Fruit fly (Drosophila melanogaster) whole organism, pupa: ENCODE data around the gene CG14050.

ENCODE experiments used
- CG10348 ChIP-seq: fragments of 200-800 bp; sonication (Bioruptor generic); IDR thresholded peaks from 2 replicates; pipeline ENCODE4 v1.3.6; 2022; ENCODE audit warnings: missing biosample characterization, missing genetic modification characterization
- CG12605 ChIP-seq: fragments of 200-800 bp; sonication (Bioruptor generic); IDR thresholded peaks from 2 replicates; pipeline ENCODE4 v1.3.6; 2022; ENCODE audit warnings: missing biosample characterization, missing genetic modification characterization
- CG13204 ChIP-seq: fragments of 200-800 bp; sonication (Bioruptor generic); optimal IDR thresholded peaks from 2 replicates; lab custom pipeline; 2018; ENCODE audit warnings: missing biosample characterization, mild to moderate bottlenecking, missing genetic modification characterization, moderate library complexity
- CG14655 ChIP-seq: fragments of 200-800 bp; sonication (Bioruptor generic); optimal IDR thresholded peaks from 3 replicates; lab custom pipeline; 2017; ENCODE audit warnings: mild to moderate bottlenecking, missing biosample characterization, missing genetic modification reagents, missing genetic modification characterization
- CG15710 ChIP-seq: fragments of 200-800 bp; sonication (Bioruptor generic); optimal IDR thresholded peaks from 2 replicates; lab custom pipeline; 2018; ENCODE audit warnings: missing biosample characterization, mild to moderate bottlenecking, missing genetic modification characterization, moderate library complexity
- CG17806 ChIP-seq: fragments of 200-800 bp; sonication (Bioruptor generic); optimal IDR thresholded peaks from 2 replicates; lab custom pipeline; 2018; ENCODE audit warnings: missing biosample characterization, mild to moderate bottlenecking, missing genetic modification characterization, moderate library complexity
- CG32121 ChIP-seq: fragments of 200-800 bp; sonication (Bioruptor generic); IDR thresholded peaks from 2 replicates; pipeline ENCODE4 v1.3.6; 2022; ENCODE audit warnings: missing biosample characterization, missing genetic modification characterization
- CG34367 ChIP-seq: fragments of 200-800 bp; sonication (Bioruptor generic); optimal IDR thresholded peaks from 2 replicates; lab custom pipeline; 2018; ENCODE audit warnings: missing biosample characterization, mild to moderate bottlenecking, missing genetic modification characterization
- CG4496 ChIP-seq: fragments of 200-800 bp; sonication (Bioruptor generic); IDR thresholded peaks from 3 replicates; pipeline ENCODE4 v1.3.6; 2022; ENCODE audit warnings: missing biosample characterization, missing genetic modification characterization
- CG8159 ChIP-seq: fragments of 200-800 bp; sonication (Bioruptor generic); optimal IDR thresholded peaks from 3 replicates; lab custom pipeline; 2018; ENCODE audit warnings: missing biosample characterization, mild to moderate bottlenecking, missing genetic modification characterization, moderate library complexity
- CG8301 ChIP-seq: fragments of 200-800 bp; sonication (Bioruptor generic); optimal IDR thresholded peaks from 2 replicates; lab custom pipeline; 2018; ENCODE audit warnings: missing biosample characterization, mild to moderate bottlenecking, missing genetic modification characterization
- CG9948 ChIP-seq: fragments of 200-800 bp; sonication (Bioruptor generic); optimal IDR thresholded peaks from 2 replicates; lab custom pipeline; 2018; ENCODE audit warnings: missing biosample characterization, mild to moderate bottlenecking, missing genetic modification characterization, moderate library complexity
- D1 ChIP-seq: fragments of 200-800 bp; sonication (Bioruptor generic); optimal IDR thresholded peaks from 2 replicates; lab custom pipeline; 2018; ENCODE audit warnings: missing biosample characterization, mild to moderate bottlenecking, missing genetic modification characterization, moderate library complexity
- EcR ChIP-seq: fragments of 200-800 bp; sonication (Bioruptor generic); optimal IDR thresholded peaks from 3 replicates; lab custom pipeline; 2019; ENCODE audit warnings: missing biosample characterization, missing genetic modification characterization, mild to moderate bottlenecking, moderate library complexity, missing genetic modification reagents
- Ets98B ChIP-seq: fragments of 200-800 bp; sonication (Bioruptor generic); IDR thresholded peaks from 2 replicates; pipeline ENCODE4 v1.3.6; 2022; ENCODE audit warnings: missing biosample characterization, missing genetic modification characterization
- Pif1A ChIP-seq: fragments of 200-800 bp; sonication (Bioruptor generic); optimal IDR thresholded peaks from 3 replicates; lab custom pipeline; 2016; ENCODE audit warnings: missing biosample characterization, missing genetic modification characterization
- Pif1B ChIP-seq: fragments of 200-800 bp; sonication (Bioruptor generic); optimal IDR thresholded peaks from 3 replicates; lab custom pipeline; 2016; ENCODE audit warnings: missing biosample characterization, missing genetic modification characterization
- Snoo ChIP-seq: fragments of 200-800 bp; sonication (Bioruptor generic); optimal IDR thresholded peaks from 3 replicates; lab custom pipeline; 2017; ENCODE audit warnings: missing biosample characterization, mild to moderate bottlenecking, missing genetic modification characterization, inconsistent platforms
- fd96Ca ChIP-seq: fragments of 200-800 bp; sonication (Bioruptor generic); IDR thresholded peaks from 3 replicates; pipeline ENCODE4 v1.3.6; 2022; ENCODE audit warnings: missing biosample characterization, missing genetic modification characterization
- gl ChIP-seq: fragments of 200-800 bp; sonication (Bioruptor generic); optimal IDR thresholded peaks from 2 replicates; lab custom pipeline; 2018; ENCODE audit warnings: missing biosample characterization, mild to moderate bottlenecking, missing genetic modification characterization
- rn ChIP-seq: fragments of 200-800 bp; sonication (Bioruptor generic); IDR thresholded peaks from 2 replicates; pipeline ENCODE4 v1.3.6; 2022; ENCODE audit warnings: missing biosample characterization, missing genetic modification characterization

Gene CG14050

DNA sequence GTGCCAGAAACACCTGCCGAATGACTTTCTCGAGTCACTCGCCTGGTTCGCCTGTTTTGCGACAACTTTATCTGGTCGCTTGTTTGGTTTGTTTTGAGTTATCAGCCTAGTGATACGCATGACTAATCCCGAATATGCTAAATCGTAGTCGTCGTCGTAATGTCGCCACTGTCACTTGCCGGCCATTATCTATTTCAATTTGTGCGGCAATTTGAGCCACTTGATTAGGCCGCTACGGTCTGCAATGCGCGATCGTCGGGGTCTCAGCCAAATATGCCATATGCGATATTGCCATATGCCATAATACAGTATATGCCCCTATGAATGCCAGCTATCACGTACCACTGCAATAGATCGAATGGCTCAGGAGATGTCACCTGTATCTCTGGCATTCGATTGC, 26.8 kb upstream of the CG14050 start:
- TF ChIP-seq CG34367 (no peak), D1 (tag; lab: Kevin White, UChicago) (no peak), gl (tag; lab: Kevin White, UChicago) (no peak), fd96Ca (GFP tag; lab: Robert Waterston, UW) (no peak), Snoo (tag; lab: Kevin White, UChicago) (no peak), CG15710 (no peak), CG9948 (tag; lab: Kevin White, UChicago) (no peak), Ets98B (no peak), CG14655 (GFP tag; lab: Kevin White, UChicago) (no peak), Pif1A (no peak), EcR (GFP tag; lab: Kevin White, UChicago) (no peak), rn (GFP tag; lab: Robert Waterston, UW) (no peak), CG4496 (GFP tag; lab: Robert Waterston, UW) (no peak), CG12605 (GFP tag; lab: Robert Waterston, UW) (no peak), CG13204 (GFP tag; lab: Kevin White, UChicago) (no peak), CG17806 (tag; lab: Kevin White, UChicago) (no peak), CG10348 (GFP tag; lab: Robert Waterston, UW) (no peak), Pif1B (GFP tag; lab: Kevin White, UChicago) (no peak), CG32121 (GFP tag; lab: Robert Waterston, UW) (no peak), CG8159 (tag; lab: Kevin White, UChicago) (no peak)

DNA sequence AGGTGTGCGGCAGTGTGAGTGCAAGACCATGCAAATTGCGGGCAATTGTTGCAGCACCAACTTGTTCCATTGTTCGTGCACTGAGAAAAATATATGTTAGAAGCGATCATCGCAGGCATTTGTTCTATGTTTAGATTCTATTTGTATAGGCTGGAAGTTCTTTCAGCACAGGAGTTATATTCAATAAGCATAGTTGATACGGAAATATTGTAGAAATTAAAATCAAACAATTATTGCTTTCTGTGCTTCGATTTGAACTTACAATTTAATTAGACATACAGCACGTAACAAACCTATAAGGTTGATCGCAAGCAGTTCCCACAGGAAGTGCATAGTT, 24.2 kb upstream of the CG14050 start:
- TF ChIP-seq CG4496 (GFP tag; lab: Robert Waterston, UW) = peak; percentile 80
- TF ChIP-seq CG34367 = no peak
- TF ChIP-seq EcR (GFP tag; lab: Kevin White, UChicago) = no peak
- peak; percentile 59 for TF ChIP-seq Ets98B
- no peak for TF ChIP-seq gl (tag; lab: Kevin White, UChicago)
- peak; percentile 42; the same call in 1 of the 2 replicates for TF ChIP-seq CG12605 (GFP tag; lab: Robert Waterston, UW)
- TF ChIP-seq CG15710 = no peak
- no peak for TF ChIP-seq D1 (tag; lab: Kevin White, UChicago)
- TF ChIP-seq CG8159 (tag; lab: Kevin White, UChicago) = no peak
- TF ChIP-seq CG9948 (tag; lab: Kevin White, UChicago) = peak; percentile 3
- no peak for TF ChIP-seq Snoo (tag; lab: Kevin White, UChicago)
- TF ChIP-seq fd96Ca (GFP tag; lab: Robert Waterston, UW) = peak; percentile 67; the same call in 2 of the 3 replicates
- TF ChIP-seq CG17806 (tag; lab: Kevin White, UChicago) = no peak
- peak; percentile 21; the same call in 1 of the 2 replicates for TF ChIP-seq CG10348 (GFP tag; lab: Robert Waterston, UW)
- no peak for TF ChIP-seq Pif1A
- TF ChIP-seq rn (GFP tag; lab: Robert Waterston, UW) = no peak
- TF ChIP-seq CG8301 (tag; lab: Kevin White, UChicago) = no peak
- TF ChIP-seq Pif1B (GFP tag; lab: Kevin White, UChicago) = no peak
- peak; percentile 39; the same call in 1 of the 2 replicates for TF ChIP-seq CG32121 (GFP tag; lab: Robert Waterston, UW)
- TF ChIP-seq CG13204 (GFP tag; lab: Kevin White, UChicago) = no peak
- no peak for TF ChIP-seq CG14655 (GFP tag; lab: Kevin White, UChicago)

DNA sequence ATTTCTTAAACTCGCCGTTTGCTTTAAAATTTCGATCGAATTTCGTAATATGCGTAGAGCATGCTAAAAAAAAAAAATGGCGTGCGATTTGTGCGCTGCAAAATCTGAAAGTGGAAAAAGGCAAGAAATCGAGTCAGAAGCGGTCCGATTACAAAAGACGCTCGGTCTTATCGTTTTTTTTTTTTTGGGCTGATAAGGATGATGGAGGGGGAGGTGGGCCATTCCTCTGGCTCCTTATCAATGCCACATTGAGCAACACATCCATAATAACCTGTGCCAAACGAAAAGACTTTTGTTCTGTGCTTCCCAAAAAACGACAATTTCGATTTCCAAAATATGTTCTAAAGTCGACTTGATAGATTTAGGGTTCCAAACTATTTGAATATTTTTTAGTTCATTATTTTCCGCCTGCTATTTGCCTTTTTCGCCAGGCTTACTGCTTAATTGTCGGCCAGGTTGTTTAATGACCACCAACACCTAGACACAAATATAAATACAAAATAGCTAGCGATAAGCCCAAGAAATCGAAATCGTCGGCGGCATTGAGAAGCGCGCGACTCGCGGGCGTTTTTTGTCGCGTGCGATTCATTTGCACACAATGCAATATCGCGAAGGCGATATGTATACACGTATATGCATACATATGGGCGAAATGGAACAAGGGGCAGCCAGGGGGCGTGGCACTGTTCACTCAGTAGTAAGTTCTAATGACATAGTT, 23.7 kb upstream of the CG14050 start:
- TF ChIP-seq CG17806 (tag; lab: Kevin White, UChicago) = no peak
- TF ChIP-seq Snoo (tag; lab: Kevin White, UChicago) = no peak
- no peak for TF ChIP-seq EcR (GFP tag; lab: Kevin White, UChicago)
- TF ChIP-seq CG4496 (GFP tag; lab: Robert Waterston, UW) = no peak

DNA sequence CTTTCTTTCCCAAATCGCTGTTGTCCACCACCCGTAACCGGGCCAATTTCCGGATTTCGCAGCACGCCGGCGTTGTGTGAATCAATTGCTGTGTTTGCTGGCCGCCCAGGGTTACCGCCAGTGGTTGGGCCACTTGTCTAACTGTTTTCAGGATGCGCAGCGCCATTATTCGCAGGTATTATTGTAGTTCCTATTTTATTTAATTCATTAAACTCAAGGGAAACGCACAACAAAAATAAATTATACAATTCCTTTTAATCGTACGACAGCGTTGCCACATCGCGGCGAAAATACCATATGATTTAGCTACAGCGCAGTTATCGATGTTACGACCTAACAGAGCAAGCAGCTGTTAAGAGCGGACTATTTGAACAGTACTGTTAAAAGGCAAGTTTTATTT, 18.4 kb upstream of the CG14050 start, which contains the start of gene mRpL14:
Gene mRpL14, minus strand, starts transcription at position 280 of the 400 bp plus-strand sequence.
- TF ChIP-seq CG12605 (GFP tag; lab: Robert Waterston, UW) (no peak), CG14655 (GFP tag; lab: Kevin White, UChicago) (no peak), EcR (GFP tag; lab: Kevin White, UChicago) (no peak), CG15710 (no peak), Snoo (tag; lab: Kevin White, UChicago) (no peak), Pif1A (no peak), fd96Ca (GFP tag; lab: Robert Waterston, UW) (no peak), Pif1B (GFP tag; lab: Kevin White, UChicago) (no peak), CG9948 (tag; lab: Kevin White, UChicago) (no peak), CG34367 (no peak), rn (GFP tag; lab: Robert Waterston, UW) (no peak), CG10348 (GFP tag; lab: Robert Waterston, UW) (no peak), CG13204 (GFP tag; lab: Kevin White, UChicago) (no peak), CG17806 (tag; lab: Kevin White, UChicago) (no peak), CG8159 (tag; lab: Kevin White, UChicago) (no peak), D1 (tag; lab: Kevin White, UChicago) (no peak), CG4496 (GFP tag; lab: Robert Waterston, UW) (no peak), Ets98B (no peak), CG32121 (GFP tag; lab: Robert Waterston, UW) (no peak), CG8301 (tag; lab: Kevin White, UChicago) (no peak)

DNA sequence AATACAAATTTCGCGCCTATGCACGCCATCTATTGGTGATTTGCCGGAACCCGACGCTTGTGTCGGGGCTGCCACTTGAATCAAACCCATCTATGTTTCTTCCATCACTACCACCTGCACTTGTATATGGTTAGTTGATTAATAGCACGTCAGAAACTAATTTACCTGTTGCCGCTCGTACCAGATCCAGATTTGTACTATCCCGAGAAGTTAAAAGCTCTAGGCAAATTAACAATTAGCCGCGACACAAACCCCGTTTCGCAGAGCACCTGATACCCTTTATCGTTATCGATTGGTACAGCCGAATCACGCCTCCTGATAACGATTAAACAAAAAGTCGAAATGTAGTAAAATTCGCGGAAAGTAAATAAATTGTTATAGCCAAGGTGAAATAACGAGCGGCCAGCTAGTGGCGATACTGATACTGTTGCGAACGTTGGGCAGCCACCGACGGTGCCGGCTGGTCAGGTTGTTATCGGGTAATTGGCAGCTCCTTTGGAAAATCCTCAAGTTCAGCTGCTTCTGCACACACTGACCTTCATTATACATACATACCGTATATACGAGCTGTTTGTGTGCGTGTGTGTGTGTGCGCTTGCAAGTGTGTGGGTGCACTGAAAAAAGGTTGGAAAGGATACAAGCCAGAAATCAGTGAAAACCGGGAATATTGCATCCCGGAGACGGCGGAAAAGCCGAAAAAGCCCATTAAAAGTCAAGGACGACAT, 14.2 kb upstream of the CG14050 start:
- TF ChIP-seq EcR (GFP tag; lab: Kevin White, UChicago) (peak; percentile 35), Pif1A (no peak), CG4496 (GFP tag; lab: Robert Waterston, UW) (no peak), CG34367 (no peak)
